Fruit fly (Drosophila melanogaster) whole organism: ENCODE data around the gene Arpc3B.

Experiments used
- CG8478 ChIP-seq: fragments of >200 bp; optimal IDR thresholded peaks from 2 replicates; lab custom pipeline; 2018; ENCODE audit warnings: inconsistent platforms
- Dll ChIP-seq: fragments of >200 bp; optimal IDR thresholded peaks from 2 replicates; lab custom pipeline; 2017
- pan ChIP-seq: fragments of >200 bp; optimal IDR thresholded peaks from 2 replicates; lab custom pipeline; 2017
- psq ChIP-seq: fragments of >200 bp; optimal IDR thresholded peaks from 2 replicates; lab custom pipeline; 2017

DNA sequence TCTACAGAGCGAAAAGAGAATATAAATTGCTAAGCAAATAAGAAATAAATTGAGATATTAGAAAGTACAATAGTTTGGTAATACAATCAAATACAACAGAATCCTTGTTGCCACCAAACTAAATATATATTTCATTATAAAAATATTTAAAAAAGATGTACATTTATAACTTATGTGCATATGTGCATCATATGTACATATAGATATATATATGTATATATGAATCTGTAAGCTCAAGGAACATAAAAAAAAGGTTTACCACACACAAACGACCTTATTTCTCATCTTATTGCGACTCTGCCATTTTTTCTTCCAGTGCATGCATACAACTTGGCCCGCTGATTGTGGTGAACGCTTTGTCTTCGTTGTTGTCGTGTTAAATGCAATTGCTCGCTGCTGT lies 7.7 kb upstream of the Arpc3B start:
- no peak for TF ChIP-seq CG8478 (lab: Kevin White, UChicago)
- no peak for TF ChIP-seq psq
- no peak for TF ChIP-seq Dll (lab: Kevin White, UChicago)
- no peak for TF ChIP-seq pan (lab: Kevin White, UChicago)
